Fruit fly (Drosophila melanogaster) whole organism, embryonic: ENCODE data around the gene CG42489.
A peak's percentile ranks its signal among the peaks of the same experiment; 100 is the strongest.

ENCODE experiments used
- Blimp-1 ChIP-seq: fragments of 200-800 bp; sonication (Bioruptor generic); optimal IDR thresholded peaks from 3 replicates; lab custom pipeline; 2018; ENCODE audit warnings: missing biosample characterization, missing genetic modification characterization, mild to moderate bottlenecking, moderate library complexity, missing genetic modification reagents
- CG11504 ChIP-seq: fragments of 200-800 bp; sonication (Bioruptor generic); optimal IDR thresholded peaks from 3 replicates; lab custom pipeline; 2019; ENCODE audit warnings: missing biosample characterization, mild to moderate bottlenecking, missing genetic modification characterization, moderate library complexity
- CG12104 ChIP-seq: fragments of 200-800 bp; sonication (Bioruptor generic); optimal IDR thresholded peaks from 3 replicates; lab custom pipeline; 2016; ENCODE audit warnings: missing biosample characterization, missing genetic modification characterization
- CG12236 ChIP-seq: fragments of 200-800 bp; sonication (Bioruptor generic); optimal IDR thresholded peaks from 2 replicates; lab custom pipeline; 2016; ENCODE audit warnings: missing biosample characterization, missing genetic modification characterization
- CG13287 ChIP-seq: fragments of 200-800 bp; sonication (Bioruptor generic); IDR thresholded peaks from 2 replicates; pipeline ENCODE4 v1.3.6; 2022; ENCODE audit warnings: missing biosample characterization, missing genetic modification characterization; ENCODE audit not compliant: partially characterized antibody
- CG13894 ChIP-seq: fragments of 200-800 bp; sonication (Bioruptor generic); optimal IDR thresholded peaks from 3 replicates; lab custom pipeline; 2018; ENCODE audit warnings: missing biosample characterization, mild to moderate bottlenecking, missing genetic modification characterization, moderate library complexity
- CG14014 ChIP-seq: fragments of 200-800 bp; sonication (Bioruptor generic); IDR thresholded peaks from 2 replicates; pipeline ENCODE4 v1.3.6; 2022; ENCODE audit warnings: missing biosample characterization, missing genetic modification characterization
- CG15601 ChIP-seq: fragments of 200-800 bp; sonication (Bioruptor generic); optimal IDR thresholded peaks from 3 replicates; lab custom pipeline; 2019; ENCODE audit warnings: missing biosample characterization, mild to moderate bottlenecking, missing genetic modification characterization, moderate library complexity
- CG15696 ChIP-seq: fragments of 200-800 bp; sonication (Bioruptor generic); optimal IDR thresholded peaks from 2 replicates; lab custom pipeline; 2019; ENCODE audit warnings: missing biosample characterization, mild to moderate bottlenecking, missing genetic modification characterization, moderate library complexity
- CG17359 ChIP-seq: fragments of 200-800 bp; sonication (Bioruptor generic); optimal IDR thresholded peaks from 3 replicates; lab custom pipeline; 2018; ENCODE audit warnings: missing biosample characterization, mild to moderate bottlenecking, missing genetic modification characterization, moderate library complexity
- CG18262 ChIP-seq: fragments of 200-800 bp; optimal IDR thresholded peaks from 3 replicates; lab custom pipeline; 2019; ENCODE audit warnings: missing biosample characterization, mild to moderate bottlenecking, missing genetic modification characterization, moderate library complexity
- CG3065 ChIP-seq: fragments of 200-800 bp; sonication (Bioruptor generic); optimal IDR thresholded peaks from 2 replicates; lab custom pipeline; 2016; ENCODE audit warnings: missing biosample characterization, missing genetic modification characterization
- CG33557 ChIP-seq: fragments of 200-800 bp; sonication (Bioruptor generic); optimal IDR thresholded peaks from 2 replicates; lab custom pipeline; 2019; ENCODE audit warnings: missing biosample characterization, mild to moderate bottlenecking, missing genetic modification characterization, moderate library complexity
- CG5245 ChIP-seq: fragments of 200-800 bp; sonication (Bioruptor generic); optimal IDR thresholded peaks from 3 replicates; lab custom pipeline; 2016; ENCODE audit warnings: missing biosample characterization, missing genetic modification characterization
- CG6791 ChIP-seq: fragments of 200-800 bp; sonication (Bioruptor generic); IDR thresholded peaks from 3 replicates; pipeline ENCODE4 v1.3.6; 2022; ENCODE audit warnings: missing biosample characterization, missing genetic modification characterization; ENCODE audit not compliant: partially characterized antibody
- CG8359 ChIP-seq: fragments of 200-800 bp; sonication (Bioruptor generic); optimal IDR thresholded peaks from 2 replicates; lab custom pipeline; 2017; ENCODE audit warnings: missing biosample characterization, mild to moderate bottlenecking, missing genetic modification characterization, borderline replicate concordance
- CG8924 ChIP-seq: fragments of 200-800 bp; optimal IDR thresholded peaks from 3 replicates; lab custom pipeline; 2019; ENCODE audit warnings: missing biosample characterization, mild to moderate bottlenecking, missing genetic modification characterization, moderate library complexity
- CrebB ChIP-seq: fragments of 200-800 bp; sonication (Bioruptor generic); optimal IDR thresholded peaks from 3 replicates; lab custom pipeline; 2018; ENCODE audit warnings: missing biosample characterization, mild to moderate bottlenecking, missing genetic modification characterization
- Dp ChIP-seq: fragments of 200-800 bp; sonication (Bioruptor generic); optimal IDR thresholded peaks from 2 replicates; lab custom pipeline; 2018; ENCODE audit warnings: missing biosample characterization, mild to moderate bottlenecking, missing genetic modification characterization, moderate library complexity
- Fer3 ChIP-seq: fragments of 200-800 bp; sonication (Bioruptor generic); optimal IDR thresholded peaks from 2 replicates; lab custom pipeline; 2018; ENCODE audit warnings: missing biosample characterization, mild to moderate bottlenecking, missing genetic modification characterization, moderate library complexity
- HLH3B ChIP-seq: fragments of 200-800 bp; sonication (Bioruptor generic); IDR thresholded peaks from 2 replicates; pipeline ENCODE4 v1.3.6; 2022; ENCODE audit warnings: missing biosample characterization, missing genetic modification characterization
- Hr39 ChIP-seq: fragments of >200 bp; optimal IDR thresholded peaks from 2 replicates; lab custom pipeline; 2017
- Hr51 ChIP-seq, 2 experiments: fragments of 200-800 bp; sonication (Bioruptor generic); optimal IDR thresholded peaks; 2 replicates in 1 of 2; 3 replicates in 1 of 2; lab custom pipeline; 2016 to 2018; ENCODE audit warnings: missing biosample characterization in 2 of 2, missing genetic modification characterization in 2 of 2, mild to moderate bottlenecking in 1 of 2, moderate library complexity in 1 of 2
- Lim3 ChIP-seq: fragments of 200-800 bp; sonication (Bioruptor generic); IDR thresholded peaks from 2 replicates; pipeline ENCODE4 v1.3.6; 2022; ENCODE audit warnings: missing biosample characterization, missing genetic modification characterization
- Nf-YC ChIP-seq: fragments of 200-800 bp; optimal IDR thresholded peaks from 3 replicates; lab custom pipeline; 2019; ENCODE audit warnings: missing biosample characterization, mild to moderate bottlenecking, missing genetic modification characterization, moderate library complexity
- PHDP ChIP-seq: fragments of 200-800 bp; sonication (Bioruptor generic); optimal IDR thresholded peaks from 3 replicates; lab custom pipeline; 2018; ENCODE audit warnings: missing biosample characterization, mild to moderate bottlenecking, missing genetic modification characterization, moderate library complexity
- Taf1 ChIP-seq: fragments of 200-800 bp; sonication (Bioruptor generic); IDR thresholded peaks from 2 replicates; pipeline ENCODE4 v1.3.6; 2022; ENCODE audit warnings: missing biosample characterization, missing genetic modification characterization
- Trl ChIP-seq, 3 experiments: fragments of >200 bp in 2 of 3; fragments of 200-800 bp in 1 of 3; sonication (Bioruptor generic) in 1 of 3; optimal IDR thresholded peaks; 2 replicates in 1 of 3; 3 replicates in 2 of 3; lab custom pipeline; 2016 to 2017; ENCODE audit warnings: missing biosample characterization in 1 of 3, missing genetic modification characterization in 1 of 3
- YL-1 ChIP-seq: fragments of 200-800 bp; sonication (Bioruptor generic); optimal IDR thresholded peaks from 3 replicates; lab custom pipeline; 2017; ENCODE audit warnings: missing biosample characterization, mild to moderate bottlenecking, missing genetic modification characterization
- bbx ChIP-seq: fragments of 200-800 bp; sonication (Bioruptor generic); IDR thresholded peaks from 2 replicates; pipeline ENCODE4 v1.3.6; 2022; ENCODE audit warnings: missing biosample characterization, missing genetic modification characterization; ENCODE audit not compliant: partially characterized antibody
- dpn ChIP-seq, 2 experiments: fragments of 200-800 bp; sonication (Bioruptor generic); optimal IDR thresholded peaks; 3 replicates each; lab custom pipeline; 2016; ENCODE audit warnings: missing biosample characterization in 2 of 2, missing genetic modification characterization in 2 of 2
- fd3F ChIP-seq: fragments of 200-800 bp; sonication (Bioruptor generic); optimal IDR thresholded peaks from 2 replicates; lab custom pipeline; 2018; ENCODE audit warnings: missing biosample characterization, mild to moderate bottlenecking, missing genetic modification characterization, moderate library complexity
- gce ChIP-seq: fragments of 200-800 bp; sonication (Bioruptor generic); IDR thresholded peaks from 3 replicates; pipeline ENCODE4 v1.3.6; 2022; ENCODE audit warnings: missing biosample characterization, missing genetic modification characterization
- grn ChIP-seq: fragments of 200-800 bp; sonication (Bioruptor generic); optimal IDR thresholded peaks from 3 replicates; lab custom pipeline; 2017; ENCODE audit warnings: missing biosample characterization, missing genetic modification characterization
- inv ChIP-seq: fragments of 200-800 bp; sonication (Bioruptor generic); IDR thresholded peaks from 2 replicates; pipeline ENCODE4 v1.3.6; 2022; ENCODE audit warnings: missing biosample characterization, missing genetic modification characterization; ENCODE audit not compliant: partially characterized antibody
- lola ChIP-seq, 3 experiments: fragments of >200 bp in 2 of 3; fragments of 200-800 bp in 1 of 3; sonication (Bioruptor generic) in 1 of 3; optimal IDR thresholded peaks; 2 replicates each; lab custom pipeline; 2017 to 2019; ENCODE audit warnings: missing biosample characterization in 3 of 3, missing genetic modification characterization in 3 of 3, mild to moderate bottlenecking in 1 of 3, moderate library complexity in 1 of 3
- nerfin-1 ChIP-seq: fragments of 200-800 bp; sonication (Bioruptor generic); optimal IDR thresholded peaks from 3 replicates; lab custom pipeline; 2019; ENCODE audit warnings: missing biosample characterization, mild to moderate bottlenecking, missing genetic modification characterization, moderate library complexity
- nmo ChIP-seq: fragments of 200-800 bp; sonication (Bioruptor generic); optimal IDR thresholded peaks from 2 replicates; lab custom pipeline; 2018; ENCODE audit warnings: missing biosample characterization, mild to moderate bottlenecking, missing genetic modification characterization, moderate library complexity
- peb ChIP-seq: fragments of 200-800 bp; sonication (Bioruptor generic); IDR thresholded peaks from 2 replicates; pipeline ENCODE4 v1.3.6; 2022; ENCODE audit warnings: missing biosample characterization, missing genetic modification characterization
- pfk ChIP-seq: fragments of 200-800 bp; sonication (Bioruptor generic); optimal IDR thresholded peaks from 2 replicates; lab custom pipeline; 2018; ENCODE audit warnings: missing biosample characterization, mild to moderate bottlenecking, missing genetic modification characterization, moderate library complexity
- pnt ChIP-seq: fragments of 200-800 bp; sonication (Bioruptor generic); optimal IDR thresholded peaks from 3 replicates; lab custom pipeline; 2016; ENCODE audit warnings: missing biosample characterization, missing genetic modification characterization
- psq ChIP-seq: fragments of 200-800 bp; sonication (Bioruptor generic); optimal IDR thresholded peaks from 2 replicates; lab custom pipeline; 2017; ENCODE audit warnings: missing biosample characterization, missing genetic modification characterization
- sd ChIP-seq: fragments of 200-800 bp; sonication (Bioruptor generic); optimal IDR thresholded peaks from 3 replicates; lab custom pipeline; 2018; ENCODE audit warnings: missing biosample characterization, mild to moderate bottlenecking, missing genetic modification characterization, moderate library complexity
- sr ChIP-seq: fragments of 200-800 bp; sonication (Bioruptor generic); IDR thresholded peaks from 3 replicates; pipeline ENCODE4 v1.3.6; 2022; ENCODE audit warnings: missing biosample characterization, missing genetic modification characterization
- stc ChIP-seq: fragments of 200-800 bp; sonication (Bioruptor generic); IDR thresholded peaks from 2 replicates; pipeline ENCODE4 v1.3.6; 2022; ENCODE audit warnings: missing biosample characterization, missing genetic modification characterization
- tna ChIP-seq: fragments of 200-800 bp; sonication (Bioruptor generic); IDR thresholded peaks from 2 replicates; pipeline ENCODE4 v1.3.6; 2022; ENCODE audit warnings: missing biosample characterization, missing genetic modification characterization; ENCODE audit not compliant: partially characterized antibody
- unc-4 ChIP-seq: fragments of 200-800 bp; sonication (Bioruptor generic); IDR thresholded peaks from 2 replicates; pipeline ENCODE4 v1.3.6; 2022; ENCODE audit warnings: missing biosample characterization, missing genetic modification characterization; ENCODE audit not compliant: partially characterized antibody
- unpg ChIP-seq: fragments of 200-800 bp; sonication (Bioruptor generic); optimal IDR thresholded peaks from 3 replicates; lab custom pipeline; 2018; ENCODE audit warnings: missing biosample characterization, mild to moderate bottlenecking, missing genetic modification characterization, moderate library complexity

Gene CG42489

DNA sequence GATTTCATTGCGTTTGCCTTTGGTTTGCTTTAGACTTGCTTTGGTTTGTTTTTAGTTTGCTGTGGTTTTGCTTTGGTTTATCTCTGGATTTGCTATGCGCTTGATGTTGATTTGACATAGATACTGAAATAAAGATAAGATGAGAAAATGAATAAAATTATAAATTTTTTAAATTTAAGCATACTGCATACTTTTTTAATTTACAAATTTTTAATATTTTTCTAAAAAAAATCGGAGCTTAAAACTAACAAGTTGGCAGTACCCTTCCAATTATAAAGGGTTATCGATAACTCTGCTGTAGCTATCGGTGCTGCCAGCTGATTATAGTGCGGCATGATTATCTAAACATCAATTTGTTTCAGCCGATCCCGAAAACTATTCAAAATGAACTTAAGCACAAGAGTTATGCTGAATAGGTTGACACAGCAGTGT is 19.3 kb upstream of the CG42489 start, which contains the start of gene mRpL19 (continued):
- peak; percentile 52 for TF ChIP-seq Fer3 (tag; lab: Kevin White, UChicago)
- TF ChIP-seq CG11504 (tag; lab: Kevin White, UChicago): peak; percentile 60
- TF ChIP-seq CG13287 (GFP tag; lab: Robert Waterston, UW): peak; percentile 80
- TF ChIP-seq CG15696: peak; percentile 60
- peak; percentile 81 for TF ChIP-seq bbx (GFP tag; lab: Robert Waterston, UW)
- TF ChIP-seq tna (GFP tag; lab: Robert Waterston, UW): 0 out of 2 replicates have a peak, but pooled peaks have one; percentile 23
- TF ChIP-seq CG33557: peak; percentile 39
- TF ChIP-seq lola (GFP tag; optimal IDR thresholded peaks at IDR 0.05; lab: Kevin White, UChicago): peak in 1 of 3 experiments; percentile 51
- TF ChIP-seq CG12236 (GFP tag; lab: Kevin White, UChicago): no peak
- no peak for TF ChIP-seq CG8359 (GFP tag; lab: Kevin White, UChicago)
- peak; percentile 68 for TF ChIP-seq PHDP (tag; lab: Kevin White, UChicago)
- no peak for TF ChIP-seq Lim3 (GFP tag; lab: Robert Waterston, UW)
- TF ChIP-seq unc-4 (GFP tag; lab: Robert Waterston, UW): peak; percentile 70
- peak; percentile 74 for TF ChIP-seq YL-1
- no peak for TF ChIP-seq sd (tag; lab: Kevin White, UChicago)
- TF ChIP-seq CG17359 (tag; lab: Kevin White, UChicago): peak; percentile 40
- 0 out of 2 replicates have a peak, but pooled peaks have one; percentile 6 for TF ChIP-seq inv (GFP tag; lab: Robert Waterston, UW)
- peak; percentile 13; the same call in 1 of the 2 replicates for TF ChIP-seq CG14014 (GFP tag; lab: Robert Waterston, UW)
- TF ChIP-seq grn: peak; percentile 91
- no peak for TF ChIP-seq pnt (GFP tag; lab: Kevin White, UChicago)
- TF ChIP-seq dpn (GFP tag; optimal IDR thresholded peaks at IDR 0.05; lab: Kevin White, UChicago): peak in 1 of 2 experiments; percentile 3
- peak; percentile 71 for TF ChIP-seq CG8924 (tag; lab: Kevin White, UChicago)
- TF ChIP-seq gce (GFP tag; lab: Robert Waterston, UW): no peak
- TF ChIP-seq Hr39: no peak
- no peak for TF ChIP-seq Taf1
- no peak for TF ChIP-seq CG5245 (GFP tag; lab: Kevin White, UChicago)
- TF ChIP-seq CG3065 (GFP tag; lab: Kevin White, UChicago): no peak
- peak; percentile 65 for TF ChIP-seq CG15601 (tag; lab: Kevin White, UChicago)
- TF ChIP-seq HLH3B (GFP tag; lab: Robert Waterston, UW): no peak
- TF ChIP-seq Hr51 (GFP tag; optimal IDR thresholded peaks at IDR 0.05; lab: Kevin White, UChicago): peak in 1 of 2 experiments; percentile 48
- TF ChIP-seq fd3F: no peak
- no peak for TF ChIP-seq stc (GFP tag; lab: Robert Waterston, UW)
- TF ChIP-seq unpg (GFP tag; lab: Kevin White, UChicago): peak; percentile 63
- TF ChIP-seq psq (GFP tag; lab: Kevin White, UChicago): no peak
- TF ChIP-seq peb (GFP tag; lab: Robert Waterston, UW): no peak
- no peak for TF ChIP-seq sr (GFP tag; lab: Robert Waterston, UW)
- peak; percentile 43 for TF ChIP-seq nerfin-1 (tag; lab: Kevin White, UChicago)
- TF ChIP-seq CG6791 (GFP tag; lab: Robert Waterston, UW): peak; percentile 62; the same call in 2 of the 3 replicates
- peak; percentile 52 for TF ChIP-seq nmo (GFP tag; lab: Kevin White, UChicago)
- TF ChIP-seq CG12104 (GFP tag; lab: Kevin White, UChicago): peak; percentile 21
- peak; percentile 43 for TF ChIP-seq CG13894
- TF ChIP-seq CG18262 (tag; lab: Kevin White, UChicago): peak; percentile 63
- TF ChIP-seq CrebB (tag; lab: Kevin White, UChicago): no peak
- peak; percentile 48 for TF ChIP-seq Blimp-1 (GFP tag; lab: Kevin White, UChicago)
- TF ChIP-seq Trl (optimal IDR thresholded peaks at IDR 0.05; lab: Kevin White, UChicago): no peak
- TF ChIP-seq Trl (GFP tag; optimal IDR thresholded peaks at IDR 0.05; lab: Kevin White, UChicago): no peak
- TF ChIP-seq pfk (GFP tag; lab: Kevin White, UChicago): no peak
- TF ChIP-seq Nf-YC: peak; percentile 64
- TF ChIP-seq Dp (GFP tag; lab: Kevin White, UChicago): peak; percentile 31
